Worm (Caenorhabditis elegans) whole organism, midembryonic: ENCODE data around the gene C54D10.10.

Experiments
- flt-1 ChIP-seq: fragments of 200-800 bp; sonication (Bioruptor generic); IDR thresholded peaks from 2 replicates; pipeline ENCODE4 v1.3.6; 2022; ENCODE audit warnings: missing genetic modification characterization, missing compliant biosample characterization
- klf-2 ChIP-seq: fragments of 200-800 bp; sonication (Bioruptor generic); conservative IDR thresholded peaks from 2 replicates; pipeline ENCODE4 v1.3.6; 2022; ENCODE audit warnings: missing genetic modification reagents, missing genetic modification characterization, missing compliant biosample characterization
- med-1 ChIP-seq: sonication (generic microtip); optimal IDR thresholded peaks from 2 replicates; lab custom pipeline; 2017; ENCODE audit warnings: missing genetic modification characterization, mild to moderate bottlenecking, missing compliant biosample characterization, antibody characterized with exemption, missing genetic modification reagents; ENCODE audit not compliant: insufficient read depth

DNA sequence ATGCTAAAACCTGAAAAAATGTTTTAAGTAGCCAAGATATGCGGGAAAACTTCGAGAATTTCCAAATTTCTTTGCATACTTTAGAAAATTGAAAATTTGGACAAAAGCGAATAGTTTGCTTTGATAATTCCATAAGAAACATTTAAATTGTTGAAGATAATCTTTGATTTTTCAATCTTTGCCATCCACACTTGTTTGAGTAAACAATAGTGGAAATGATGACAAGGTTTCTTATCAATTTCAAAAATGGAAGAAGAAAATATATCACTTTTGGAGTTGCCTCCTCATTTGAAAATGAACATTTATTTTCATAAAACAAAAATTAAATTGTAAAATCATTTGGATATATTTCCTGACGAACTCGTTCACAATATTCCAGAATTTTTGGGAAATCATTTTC, 35.4 kb downstream of the C54D10.10 start:
- TF ChIP-seq med-1 (GFP tag; lab: Kevin White, UChicago) (no peak), klf-2 (GFP tag; lab: Robert Waterston, UW) (no peak), flt-1 (GFP tag; lab: Robert Waterston, UW) (no peak)
